Worm (Caenorhabditis elegans): ENCODE data around the gene max-1.
A peak's percentile ranks its signal among the peaks of the same experiment; 100 is the strongest.

max-1 gene

ce11 chrV:13130439-13130840, 10.4 kb upstream of the max-1 start (continued):
- TF ChIP-seq mxl-2 (GFP tag; conservative IDR thresholded peaks at IDR 0.05), result 0 out of 2 replicates have a peak, but pooled peaks have one; percentile 16
- TF ChIP-seq F37D6.2 (tag; optimal IDR thresholded peaks at IDR 0.05), result peak; percentile 36
- TF ChIP-seq cey-2 (tag; optimal IDR thresholded peaks at IDR 0.05; ENCODE audit: borderline replicate concordance, insufficient read depth), result no peak
- peak; percentile 82 for TF ChIP-seq aha-1 (tag)
- peak; percentile 49; the same call in 1 of the 2 replicates for TF ChIP-seq mdt-29 (GFP tag; IDR thresholded peaks at IDR 0.05)
- 0 out of 2 replicates have a peak, but pooled peaks have one; percentile 20 for TF ChIP-seq ZK337.2 (GFP tag; IDR thresholded peaks at IDR 0.05)
- peak; percentile 86 for TF ChIP-seq hmg-1.1 (GFP tag; IDR thresholded peaks at IDR 0.05)
- TF ChIP-seq set-16 (GFP tag; IDR thresholded peaks at IDR 0.05), result no peak; the same call in 1 of the 2 replicates
- TF ChIP-seq arid-1 (GFP tag; conservative IDR thresholded peaks at IDR 0.05), result peak; percentile 58; the same call in 1 of the 2 replicates
- no peak for TF ChIP-seq zip-2 (tag; optimal IDR thresholded peaks at IDR 0.05)
- TF ChIP-seq zfp-2 (tag; optimal IDR thresholded peaks at IDR 0.05), result no peak
- no peak for TF ChIP-seq madf-9 (GFP tag; conservative IDR thresholded peaks at IDR 0.05)
- no peak for TF ChIP-seq daf-8 (GFP tag; IDR thresholded peaks at IDR 0.05)
- TF ChIP-seq ztf-7 (tag; optimal IDR thresholded peaks at IDR 0.05), result no peak
- TF ChIP-seq nhr-102 (tag; optimal IDR thresholded peaks at IDR 0.05), result peak; percentile 7
- TF ChIP-seq F10B5.3 (tag; optimal IDR thresholded peaks at IDR 0.05), result no peak
- no peak for TF ChIP-seq ceh-32 (tag; optimal IDR thresholded peaks at IDR 0.05; ENCODE audit: poor library complexity)
- no peak for TF ChIP-seq F44E2.7 (GFP tag; IDR thresholded peaks at IDR 0.05)
- TF ChIP-seq ceh-62 (tag; optimal IDR thresholded peaks at IDR 0.05), result no peak
- TF ChIP-seq T26A8.4 (GFP tag; IDR thresholded peaks at IDR 0.05), result no peak; the same call in 1 of the 2 replicates
- TF ChIP-seq nhr-76 (tag; optimal IDR thresholded peaks at IDR 0.05), result no peak
- no peak for TF ChIP-seq nhr-25 (tag; optimal IDR thresholded peaks at IDR 0.05; ENCODE audit: borderline replicate concordance, insufficient read depth)
- no peak for TF ChIP-seq zip-11 (GFP tag; IDR thresholded peaks at IDR 0.05)
- TF ChIP-seq aly-2 (tag; optimal IDR thresholded peaks at IDR 0.05), result no peak
- TF ChIP-seq mdl-1 (tag; optimal IDR thresholded peaks at IDR 0.05), result peak in 1 of 2 experiments; percentile 57
- no peak for TF ChIP-seq tag-97 (GFP tag; IDR thresholded peaks at IDR 0.05)
- 0 out of 4 replicates have a peak, but pooled peaks of 1 of the 2 experiments have one; percentile 23 for TF ChIP-seq madf-5 (GFP tag; IDR thresholded peaks at IDR 0.05)
- TF ChIP-seq lin-1 (GFP tag; IDR thresholded peaks at IDR 0.05), result peak; percentile 84
- TF ChIP-seq daf-12 (tag; optimal IDR thresholded peaks at IDR 0.05), result no peak
- TF ChIP-seq dmd-9 (GFP tag; IDR thresholded peaks at IDR 0.05), result no peak
- TF ChIP-seq skn-1 (tag; optimal IDR thresholded peaks at IDR 0.05), result no peak
- TF ChIP-seq lsy-2 (tag; optimal IDR thresholded peaks at IDR 0.05), result peak; percentile 20 to 42
- TF ChIP-seq attf-4 (tag; optimal IDR thresholded peaks at IDR 0.05), result no peak
- peak; percentile 77 for TF ChIP-seq rbr-2 (tag; optimal IDR thresholded peaks at IDR 0.05)
- TF ChIP-seq snpc-1.2 (GFP tag; IDR thresholded peaks at IDR 0.05), result 0 out of 2 replicates have a peak, but pooled peaks have one; percentile 9
- no peak for TF ChIP-seq Y75B8A.6 (GFP tag; IDR thresholded peaks at IDR 0.05)
- TF ChIP-seq snpc-4 (tag; optimal IDR thresholded peaks at IDR 0.05), result no peak
- no peak for TF ChIP-seq lir-3 (tag; optimal IDR thresholded peaks at IDR 0.05)
- TF ChIP-seq ZK546.5 (tag; optimal IDR thresholded peaks at IDR 0.05), result no peak
- TF ChIP-seq nhr-48 (tag; optimal IDR thresholded peaks at IDR 0.05), result peak; percentile 44
- peak; percentile 52 for TF ChIP-seq mes-2 (tag; optimal IDR thresholded peaks at IDR 0.05; ENCODE audit: poor library complexity, severe bottlenecking)
- peak; percentile 84 for TF ChIP-seq egl-43 (GFP tag; IDR thresholded peaks at IDR 0.05)
- TF ChIP-seq D1046.2 (GFP tag; IDR thresholded peaks at IDR 0.05), result no peak
- TF ChIP-seq T20F7.1 (GFP tag; optimal IDR thresholded peaks at IDR 0.05), result peak; percentile 24
- no peak for TF ChIP-seq lin-15B (tag; optimal IDR thresholded peaks at IDR 0.05)
- TF ChIP-seq ceh-44 (GFP tag; IDR thresholded peaks at IDR 0.05), result no peak
- no peak for TF ChIP-seq ceh-20 (GFP tag; IDR thresholded peaks at IDR 0.05)
- no peak for TF ChIP-seq sdz-12 (GFP tag; optimal IDR thresholded peaks at IDR 0.05)
- peak; percentile 66; the same call in 1 of the 2 replicates for TF ChIP-seq ctbp-1 (GFP tag; IDR thresholded peaks at IDR 0.05)
- no peak for TF ChIP-seq lim-7 (GFP tag; IDR thresholded peaks at IDR 0.05)
- peak; percentile 63 for TF ChIP-seq nhr-11 (tag; optimal IDR thresholded peaks at IDR 0.05)
